Worm (Caenorhabditis elegans) whole organism, L4 larva: ENCODE data around the gene K08D10.11.

Experiments used
- D1046.2 ChIP-seq: fragments of 200-800 bp; sonication (Bioruptor generic); IDR thresholded peaks from 2 replicates; pipeline ENCODE4 v1.3.6; 2022; ENCODE audit warnings: missing genetic modification characterization, missing compliant biosample characterization
- F10B5.3 ChIP-seq: sonication (generic microtip); optimal IDR thresholded peaks from 2 replicates; lab custom pipeline; 2016; ENCODE audit warnings: mild to moderate bottlenecking, missing genetic modification characterization, missing compliant biosample characterization
- F26F4.8 ChIP-seq: fragments of 200-800 bp; sonication (Bioruptor generic); conservative IDR thresholded peaks from 2 replicates; pipeline ENCODE4 v1.3.6; 2022; ENCODE audit warnings: missing genetic modification characterization, missing compliant biosample characterization
- F44E2.7 ChIP-seq: fragments of 200-800 bp; sonication (Bioruptor generic); IDR thresholded peaks from 2 replicates; pipeline ENCODE4 v2.1.2; 2022; ENCODE audit warnings: missing genetic modification characterization, missing compliant biosample characterization
- T26A8.4 ChIP-seq: fragments of 200-800 bp; sonication (Bioruptor generic); IDR thresholded peaks from 2 replicates; pipeline ENCODE4 v1.3.6; 2022; ENCODE audit warnings: missing genetic modification characterization, missing compliant biosample characterization
- Y5F2A.4 ChIP-seq: fragments of 200-800 bp; sonication (Bioruptor generic); optimal IDR thresholded peaks from 2 replicates; lab custom pipeline; 2018; ENCODE audit warnings: mild to moderate bottlenecking, missing genetic modification characterization, missing compliant biosample characterization
- Y75B8A.6 ChIP-seq: fragments of 200-800 bp; sonication (Bioruptor generic); IDR thresholded peaks from 2 replicates; pipeline ENCODE4 v1.3.6; 2022; ENCODE audit warnings: missing genetic modification reagents, missing genetic modification characterization, missing compliant biosample characterization
- ZK546.5 ChIP-seq, 2 experiments: sonication (generic microtip); optimal IDR thresholded peaks; 2 replicates each; lab custom pipeline; 2017; ENCODE audit warnings: missing biosample characterization in 2 of 2, missing genetic modification characterization in 2 of 2
- attf-4 ChIP-seq: sonication (generic microtip); optimal IDR thresholded peaks from 3 replicates; lab custom pipeline; 2017; ENCODE audit warnings: missing biosample characterization, missing genetic modification characterization
- ceh-20 ChIP-seq: fragments of 200-800 bp; sonication (Bioruptor generic); IDR thresholded peaks from 2 replicates; pipeline ENCODE4 v1.3.6; 2022; ENCODE audit warnings: missing genetic modification reagents, missing genetic modification characterization, missing compliant biosample characterization
- cey-2 ChIP-seq: sonication (generic microtip); optimal IDR thresholded peaks from 3 replicates; lab custom pipeline; 2017; ENCODE audit warnings: missing genetic modification characterization, mild to moderate bottlenecking, missing compliant biosample characterization, antibody characterized with exemption, borderline replicate concordance; ENCODE audit not compliant: insufficient read depth
- daf-16 ChIP-seq, 3 experiments: sonication (generic microtip); optimal IDR thresholded peaks; 2 replicates each; lab custom pipeline; 2016 to 2017; ENCODE audit warnings: missing genetic modification characterization in 3 of 3, missing genetic modification reagents in 3 of 3, mild to moderate bottlenecking in 2 of 3, missing compliant biosample characterization in 2 of 3, missing biosample characterization in 1 of 3, moderate library complexity in 1 of 3
- daf-19 ChIP-seq: fragments of 200-800 bp; sonication (Bioruptor generic); conservative IDR thresholded peaks from 2 replicates; pipeline ENCODE4 v1.3.6; 2022; ENCODE audit warnings: missing genetic modification characterization, missing compliant biosample characterization
- dmd-6 ChIP-seq: fragments of 200-800 bp; sonication (Bioruptor generic); IDR thresholded peaks from 2 replicates; pipeline ENCODE4 v1.3.6; 2022; ENCODE audit warnings: missing genetic modification reagents, missing genetic modification characterization, missing compliant biosample characterization
- dmd-8 ChIP-seq: fragments of 200-800 bp; sonication (Bioruptor generic); IDR thresholded peaks from 2 replicates; pipeline ENCODE4 v1.3.6; 2022; ENCODE audit warnings: missing genetic modification characterization, missing compliant biosample characterization
- dpl-1 ChIP-seq: fragments of 150-350 bp; optimal IDR thresholded peaks from 2 replicates; lab custom pipeline; 2014; ENCODE audit warnings: missing biosample characterization, missing genetic modification reagents, missing genetic modification characterization
- duxl-1 ChIP-seq: sonication (generic microtip); optimal IDR thresholded peaks from 2 replicates; lab custom pipeline; 2016; ENCODE audit warnings: mild to moderate bottlenecking, missing genetic modification characterization, moderate library complexity, missing compliant biosample characterization; ENCODE audit not compliant: poor library complexity
- gei-8 ChIP-seq: fragments of 200-800 bp; sonication (Bioruptor generic); optimal IDR thresholded peaks from 2 replicates; lab custom pipeline; 2018; ENCODE audit warnings: mild to moderate bottlenecking, missing genetic modification characterization, missing compliant biosample characterization
- hif-1 ChIP-seq, 2 experiments: sonication (generic microtip); optimal IDR thresholded peaks; 2 replicates each; lab custom pipeline; 2016 to 2017; ENCODE audit warnings: missing compliant biosample characterization in 2 of 2, missing genetic modification characterization in 2 of 2, missing genetic modification reagents in 2 of 2, missing genotype in 2 of 2, mild to moderate bottlenecking in 1 of 2
- hlh-11 ChIP-seq: fragments of 200-800 bp; sonication (Bioruptor generic); optimal IDR thresholded peaks from 2 replicates; lab custom pipeline; 2018; ENCODE audit warnings: mild to moderate bottlenecking, missing genetic modification characterization, missing compliant biosample characterization
- hlh-30 ChIP-seq: sonication (generic microtip); optimal IDR thresholded peaks from 2 replicates; lab custom pipeline; 2017; ENCODE audit warnings: antibody characterized with exemption, mild to moderate bottlenecking, missing genetic modification characterization, missing compliant biosample characterization; ENCODE audit not compliant: insufficient read depth
- lim-7 ChIP-seq: fragments of 200-800 bp; sonication (Bioruptor generic); IDR thresholded peaks from 2 replicates; pipeline ENCODE4 v1.3.6; 2022; ENCODE audit warnings: missing genetic modification characterization, missing compliant biosample characterization
- lin-1 ChIP-seq: fragments of 200-800 bp; sonication (Bioruptor generic); IDR thresholded peaks from 2 replicates; pipeline ENCODE4 v1.3.6; 2022; ENCODE audit warnings: missing genetic modification reagents, missing genetic modification characterization, missing compliant biosample characterization
- lin-13 ChIP-seq: fragments of 150-350 bp; optimal IDR thresholded peaks from 2 replicates; lab custom pipeline; 2014; ENCODE audit warnings: missing biosample characterization, missing genetic modification reagents, missing genetic modification characterization
- lin-15B ChIP-seq: fragments of 150-350 bp; sonication (generic microtip); optimal IDR thresholded peaks from 3 replicates; lab custom pipeline; 2014; ENCODE audit warnings: missing biosample characterization, missing genetic modification characterization
- lin-29 ChIP-seq: fragments of 200-800 bp; sonication (Bioruptor generic); IDR thresholded peaks from 2 replicates; pipeline ENCODE4 v1.3.6; 2022; ENCODE audit warnings: missing genetic modification reagents, missing genetic modification characterization, missing compliant biosample characterization
- lin-39 ChIP-seq: fragments of 150-350 bp; optimal IDR thresholded peaks from 2 replicates; lab custom pipeline; 2014; ENCODE audit warnings: missing biosample characterization, missing genetic modification reagents, missing genetic modification characterization
- madf-5 ChIP-seq, 2 experiments: fragments of 200-800 bp; sonication (Bioruptor generic); IDR thresholded peaks; 2 replicates each; pipeline ENCODE4 v1.3.6; 2022; ENCODE audit warnings: missing compliant biosample characterization in 2 of 2, missing genetic modification characterization in 2 of 2
- mep-1 ChIP-seq: fragments of 150-350 bp; sonication (generic microtip); optimal IDR thresholded peaks from 3 replicates; lab custom pipeline; 2014; ENCODE audit warnings: missing biosample characterization, missing genetic modification characterization
- mxl-2 ChIP-seq: fragments of 200-800 bp; sonication (Bioruptor generic); conservative IDR thresholded peaks from 2 replicates; pipeline ENCODE4 v1.3.6; 2022; ENCODE audit warnings: missing genetic modification reagents, missing genetic modification characterization, missing compliant biosample characterization
- nhr-11 ChIP-seq: fragments of 150-350 bp; optimal IDR thresholded peaks from 2 replicates; lab custom pipeline; 2014; ENCODE audit warnings: missing biosample characterization, missing genetic modification characterization
- nhr-111 ChIP-seq: fragments of 200-800 bp; sonication (Bioruptor generic); optimal IDR thresholded peaks from 2 replicates; lab custom pipeline; 2018; ENCODE audit warnings: mild to moderate bottlenecking, missing genetic modification characterization, missing compliant biosample characterization
- nhr-237 ChIP-seq: sonication (generic microtip); optimal IDR thresholded peaks from 2 replicates; lab custom pipeline; 2017; ENCODE audit warnings: missing biosample characterization, missing genetic modification characterization
- nhr-25 ChIP-seq: sonication (generic microtip); optimal IDR thresholded peaks from 2 replicates; lab custom pipeline; 2017; ENCODE audit warnings: missing genetic modification characterization, mild to moderate bottlenecking, missing compliant biosample characterization, antibody characterized with exemption, moderate library complexity, borderline replicate concordance; ENCODE audit not compliant: insufficient read depth
- nhr-28 ChIP-seq: fragments of 150-350 bp; optimal IDR thresholded peaks from 2 replicates; lab custom pipeline; 2014; ENCODE audit warnings: missing biosample characterization, missing genetic modification characterization
- nhr-48 ChIP-seq: sonication (generic microtip); optimal IDR thresholded peaks from 2 replicates; lab custom pipeline; 2016; ENCODE audit warnings: mild to moderate bottlenecking, missing genetic modification characterization, missing compliant biosample characterization
- nhr-6 ChIP-seq: fragments of 150-350 bp; optimal IDR thresholded peaks from 2 replicates; lab custom pipeline; 2014; ENCODE audit warnings: missing biosample characterization, missing genetic modification characterization
- rbr-2 ChIP-seq: sonication (generic microtip); optimal IDR thresholded peaks from 2 replicates; lab custom pipeline; 2016; ENCODE audit warnings: missing genotype, missing genetic modification characterization, missing compliant biosample characterization
- set-16 ChIP-seq: fragments of 200-800 bp; sonication (Bioruptor generic); IDR thresholded peaks from 2 replicates; pipeline ENCODE4 v1.3.6; 2022; ENCODE audit warnings: missing genetic modification reagents, missing genetic modification characterization, missing compliant biosample characterization
- skn-1 ChIP-seq: fragments of 150-350 bp; optimal IDR thresholded peaks from 2 replicates; lab custom pipeline; 2014; ENCODE audit warnings: missing biosample characterization, missing genetic modification characterization
- snpc-1.2 ChIP-seq: fragments of 200-800 bp; sonication (Bioruptor generic); IDR thresholded peaks from 2 replicates; pipeline ENCODE4 v1.3.6; 2022; ENCODE audit warnings: missing genetic modification reagents, missing genetic modification characterization, missing compliant biosample characterization
- spr-3 ChIP-seq: fragments of 200-800 bp; sonication (Bioruptor generic); optimal IDR thresholded peaks from 2 replicates; lab custom pipeline; 2018; ENCODE audit warnings: mild to moderate bottlenecking, missing genetic modification characterization, missing compliant biosample characterization
- unc-62 ChIP-seq, 3 experiments: fragments of 150-350 bp in 1 of 3; sonication (generic microtip); optimal IDR thresholded peaks in 2 of 3; peaks in 1 of 3; 1 replicate in 1 of 3; 2 replicates in 2 of 3; lab custom pipeline; 2014 to 2017; ENCODE audit warnings: missing biosample characterization in 3 of 3, missing genetic modification characterization in 3 of 3, missing genetic modification reagents in 3 of 3, missing genotype in 1 of 3
- vab-7 ChIP-seq: fragments of 200-800 bp; sonication (Bioruptor generic); IDR thresholded peaks from 2 replicates; pipeline ENCODE4 v1.3.6; 2022; ENCODE audit warnings: missing genetic modification reagents, missing genetic modification characterization, missing compliant biosample characterization
- zfp-2 ChIP-seq: sonication (generic microtip); optimal IDR thresholded peaks from 2 replicates; lab custom pipeline; 2016; ENCODE audit warnings: mild to moderate bottlenecking, missing genetic modification characterization, missing compliant biosample characterization
- ztf-11 ChIP-seq: fragments of 150-350 bp; optimal IDR thresholded peaks from 2 replicates; lab custom pipeline; 2014; ENCODE audit warnings: missing biosample characterization, missing genetic modification characterization

K08D10.11 gene

ce11 chrIV:4218276-4218675 lies 32.3 kb upstream of the K08D10.11 start:
- no peak for TF ChIP-seq Y75B8A.6 (GFP tag; lab: Robert Waterston, UW)
- TF ChIP-seq T26A8.4 (GFP tag; lab: Robert Waterston, UW): peak; percentile 66; the same call in 1 of the 2 replicates

- TF ChIP-seq T26A8.4 (GFP tag; lab: Robert Waterston, UW): no peak
- no peak for TF ChIP-seq dpl-1 (GFP tag; lab: Kevin White, UChicago)
- TF ChIP-seq nhr-237: no peak
- no peak for TF ChIP-seq cey-2 (tag; lab: Kevin White, UChicago)
- no peak for TF ChIP-seq lin-13
- TF ChIP-seq F26F4.8 (GFP tag; lab: Robert Waterston, UW): no peak
- peak; percentile 85 for TF ChIP-seq hlh-30
- TF ChIP-seq daf-19 (GFP tag; lab: Robert Waterston, UW): no peak
- peak; percentile 47 for TF ChIP-seq nhr-48 (tag; lab: Kevin White, UChicago)
- no peak for TF ChIP-seq duxl-1 (tag; lab: Kevin White, UChicago)
- no peak for TF ChIP-seq ZK546.5 (tag; optimal IDR thresholded peaks at IDR 0.05; lab: Kevin White, UChicago)
- no peak for TF ChIP-seq vab-7 (GFP tag; lab: Robert Waterston, UW)
- TF ChIP-seq mep-1: peak; percentile 29
- no peak for TF ChIP-seq nhr-111
- TF ChIP-seq rbr-2 (tag; lab: Kevin White, UChicago): no peak
- TF ChIP-seq unc-62 (GFP tag; optimal IDR thresholded peaks at IDR 0.05 in 1 of 2; lab: Kevin White, UChicago): peak in 1 of 2 experiments; percentile 74
- TF ChIP-seq unc-62 (tag; optimal IDR thresholded peaks at IDR 0.05; lab: Kevin White, UChicago): no peak
- no peak for TF ChIP-seq nhr-11 (tag; lab: Kevin White, UChicago)
- no peak for TF ChIP-seq F10B5.3
- TF ChIP-seq dmd-6 (GFP tag; lab: Robert Waterston, UW): peak; percentile 20
- TF ChIP-seq mxl-2 (GFP tag; lab: Robert Waterston, UW): no peak
- peak; percentile 84 for TF ChIP-seq set-16 (GFP tag; lab: Robert Waterston, UW)
- TF ChIP-seq F44E2.7 (GFP tag; lab: Robert Waterston, UW): 0 out of 2 replicates have a peak, but pooled peaks have one; percentile 4
- TF ChIP-seq lin-15B (tag; lab: Kevin White, UChicago): no peak
- peak; percentile 37 for TF ChIP-seq nhr-25 (tag; lab: Kevin White, UChicago)
- TF ChIP-seq Y5F2A.4 (GFP tag; lab: Kevin White, UChicago): no peak
- TF ChIP-seq daf-16 (GFP tag; optimal IDR thresholded peaks at IDR 0.05; lab: Kevin White, UChicago): no peak
- peak; percentile 38 for TF ChIP-seq daf-16 (tag; optimal IDR thresholded peaks at IDR 0.05; lab: Kevin White, UChicago)
- no peak for TF ChIP-seq ztf-11 (tag; lab: Kevin White, UChicago)
- TF ChIP-seq lin-39: no peak
- TF ChIP-seq lim-7 (GFP tag; lab: Robert Waterston, UW): no peak
- TF ChIP-seq lin-29 (GFP tag; lab: Robert Waterston, UW): no peak
- no peak for TF ChIP-seq snpc-1.2 (GFP tag; lab: Robert Waterston, UW)
- TF ChIP-seq dmd-8: no peak
- no peak for TF ChIP-seq attf-4 (tag; lab: Kevin White, UChicago)
- TF ChIP-seq ceh-20 (GFP tag; lab: Robert Waterston, UW): no peak
- TF ChIP-seq nhr-6 (tag; lab: Kevin White, UChicago): no peak
- TF ChIP-seq Y75B8A.6 (GFP tag; lab: Robert Waterston, UW): no peak
- TF ChIP-seq hlh-11 (tag; lab: Kevin White, UChicago): peak; percentile 62
- TF ChIP-seq gei-8 (GFP tag; lab: Kevin White, UChicago): no peak
- peak; percentile 55 to 71 for TF ChIP-seq hif-1 (tag; optimal IDR thresholded peaks at IDR 0.05; lab: Kevin White, UChicago)
- no peak for TF ChIP-seq skn-1
- TF ChIP-seq D1046.2 (GFP tag; lab: Robert Waterston, UW): no peak
- TF ChIP-seq spr-3 (GFP tag; lab: Kevin White, UChicago): no peak
- TF ChIP-seq madf-5 (GFP tag; IDR thresholded peaks at IDR 0.05; lab: Robert Waterston, UW): no peak
- TF ChIP-seq nhr-28: peak; percentile 86
- TF ChIP-seq lin-1 (GFP tag; lab: Robert Waterston, UW): no peak
- TF ChIP-seq zfp-2 (tag; lab: Kevin White, UChicago): no peak
Measured at ce11 chrIV:4216099-4216894, 30.3 kb upstream of the K08D10.11 start.
